Worm (Caenorhabditis elegans) whole organism, L4/young adult: Measurements from ENCODE around the gene klp-4.

ENCODE experiments used
- dao-5 ChIP-seq: sonication (generic microtip); optimal IDR thresholded peaks from 2 replicates; lab custom pipeline; 2016; ENCODE audit warnings: missing genotype, missing genetic modification characterization, moderate library complexity, missing compliant biosample characterization
- him-1 ChIP-seq: sonication (generic microtip); optimal IDR thresholded peaks from 2 replicates; lab custom pipeline; 2016; ENCODE audit warnings: missing genotype, missing genetic modification reagents, missing genetic modification characterization, missing compliant biosample characterization

ce11 chrX:3154562-3154961 is 23.9 kb downstream of the klp-4 start:
- no peak for TF ChIP-seq dao-5 (tag; lab: Kevin White, UChicago)
- TF ChIP-seq him-1 (tag; lab: Kevin White, UChicago): no peak
